Worm (Caenorhabditis elegans): Measurements from ENCODE around the gene C30H6.9.
A peak's percentile ranks its signal among the peaks of the same experiment; 100 is the strongest.

DNA sequence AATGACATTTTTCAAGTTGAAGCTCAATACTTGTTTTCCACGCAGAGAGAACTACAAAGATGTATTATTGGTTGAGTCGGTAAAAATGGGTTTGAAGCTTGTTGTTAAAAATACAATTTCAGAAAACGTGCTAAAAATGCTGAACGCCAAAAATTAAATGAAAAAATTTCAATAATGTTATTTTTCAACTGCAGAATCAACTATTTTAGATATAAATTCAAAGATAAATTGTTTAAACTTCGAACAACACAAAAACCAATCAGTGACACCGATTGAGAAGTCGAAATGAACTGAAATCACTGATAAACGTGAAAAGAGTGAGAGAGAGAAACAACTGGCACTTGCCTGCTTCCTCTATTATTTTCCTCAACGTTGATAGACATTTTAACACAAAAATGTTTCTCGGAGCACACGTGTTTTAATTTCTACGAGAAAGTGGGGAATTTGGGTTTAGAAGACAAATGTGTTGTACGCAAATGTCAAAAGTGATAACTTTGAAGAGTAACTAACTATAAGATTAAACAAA, 7.5 kb upstream of the C30H6.9 start, which contains the start of gene T02D1.8:
- TF ChIP-seq ztf-11 (tag; optimal IDR thresholded peaks at IDR 0.05), result no peak
- TF ChIP-seq zag-1 (tag; optimal IDR thresholded peaks at IDR 0.05), result no peak
- TF ChIP-seq attf-4 (tag; optimal IDR thresholded peaks at IDR 0.05), result no peak
- TF ChIP-seq zfp-2 (tag; optimal IDR thresholded peaks at IDR 0.05), result no peak
- TF ChIP-seq skn-1 (tag; optimal IDR thresholded peaks at IDR 0.05), result no peak
- peak; percentile 64 for TF ChIP-seq nhr-28 (tag; optimal IDR thresholded peaks at IDR 0.05)
- no peak for TF ChIP-seq snpc-4 (tag; optimal IDR thresholded peaks at IDR 0.05)

Measured in whole organism, L4 larva.